Worm (Caenorhabditis elegans) whole organism, mixed stage, embryonic: Measurements from ENCODE around the gene B0198.2.

Experiments used
- lsy-2 ChIP-seq: fragments of 150-350 bp; optimal IDR thresholded peaks from 2 replicates; lab custom pipeline; 2014; ENCODE audit warnings: missing biosample characterization, missing genetic modification characterization
- mab-5 ChIP-seq: fragments of 150-350 bp; optimal IDR thresholded peaks from 2 replicates; lab custom pipeline; 2014; ENCODE audit warnings: missing biosample characterization, missing genetic modification characterization
- sem-2 ChIP-seq: fragments of 200-800 bp; sonication (Bioruptor generic); optimal IDR thresholded peaks from 2 replicates; lab custom pipeline; 2018; ENCODE audit warnings: mild to moderate bottlenecking, missing genetic modification characterization, missing compliant biosample characterization
- snpc-4 ChIP-seq: fragments of 150-350 bp; optimal IDR thresholded peaks from 2 replicates; lab custom pipeline; 2014; ENCODE audit warnings: missing biosample characterization, missing genetic modification characterization
- unc-39 ChIP-seq: fragments of 150-350 bp; optimal IDR thresholded peaks from 2 replicates; lab custom pipeline; 2014; ENCODE audit warnings: missing biosample characterization, missing genetic modification characterization

ce11 chrX:12033937-12034336, 8.4 kb downstream of the B0198.2 start, which contains the start of gene tsp-20:
- TF ChIP-seq snpc-4: no peak
- no peak for TF ChIP-seq mab-5 (tag; lab: Kevin White, UChicago)
- no peak for TF ChIP-seq lsy-2 (tag; lab: Kevin White, UChicago)
- TF ChIP-seq sem-2 (GFP tag; lab: Kevin White, UChicago): no peak
- TF ChIP-seq unc-39 (tag; lab: Kevin White, UChicago): no peak
